Fruit fly (Drosophila melanogaster): ENCODE measurements around the gene Galphaf.

Galphaf gene

dm6 chr3L:16711430-16712228 lies 43.9 kb upstream of the Galphaf start, which contains the start of the genes CG43954, Lasp and Dab (continued):
- TF ChIP-seq row (GFP tag; IDR thresholded peaks at IDR 0.05) (peak; percentile 22; the same call in 1 of the 3 replicates), hkb (optimal IDR thresholded peaks at IDR 0.05) (no peak), hkb (GFP tag; IDR thresholded peaks at IDR 0.05) (peak; percentile 12; the same call in 1 of the 2 replicates), CG7963 (GFP tag; IDR thresholded peaks at IDR 0.05; ENCODE audit: partially characterized antibody) (0 out of 3 replicates have a peak, but pooled peaks have one; percentile 14), CG17385 (GFP tag; optimal IDR thresholded peaks at IDR 0.05) (peak; percentile 82), CG12071 (GFP tag; optimal IDR thresholded peaks at IDR 0.05) (peak; percentile 3), rib (GFP tag; IDR thresholded peaks at IDR 0.05) (peak; percentile 43; the same call in 1 of the 2 replicates), CG13123 (GFP tag; optimal IDR thresholded peaks at IDR 0.05) (peak; percentile 2), CG11398 (GFP tag; optimal IDR thresholded peaks at IDR 0.05) (no peak), amos (GFP tag; IDR thresholded peaks at IDR 0.05; ENCODE audit: partially characterized antibody) (peak; percentile 34; the same call in 1 of the 2 replicates), CG6854 (GFP tag; optimal IDR thresholded peaks at IDR 0.05) (peak; percentile 59), ERR (GFP tag; optimal IDR thresholded peaks at IDR 0.05) (no peak), Xrp1 (GFP tag; IDR thresholded peaks at IDR 0.05) (no peak), Bgb (GFP tag; IDR thresholded peaks at IDR 0.05; ENCODE audit: partially characterized antibody) (peak; percentile 68), CG34376 (GFP tag; optimal IDR thresholded peaks at IDR 0.05) (peak; percentile 71), CG14860 (GFP tag; IDR thresholded peaks at IDR 0.05; ENCODE audit: partially characterized antibody) (no peak; the same call in 2 of the 3 replicates), Doc3 (GFP tag; IDR thresholded peaks at IDR 0.05; ENCODE audit: partially characterized antibody) (peak; percentile 43; the same call in 1 of the 3 replicates), Lpt (GFP tag; optimal IDR thresholded peaks at IDR 0.05) (no peak), CG14710 (tag; optimal IDR thresholded peaks at IDR 0.05) (peak; percentile 66), jigr1 (GFP tag; IDR thresholded peaks at IDR 0.05) (no peak), dysf (GFP tag; IDR thresholded peaks at IDR 0.05) (peak; percentile 6; the same call in 1 of the 3 replicates), Nf-YB (GFP tag; optimal IDR thresholded peaks at IDR 0.05) (no peak), ap (GFP tag; IDR thresholded peaks at IDR 0.05) (0 out of 2 replicates have a peak, but pooled peaks have one; percentile 13), onecut (GFP tag; IDR thresholded peaks at IDR 0.05) (peak; percentile 37; the same call in 1 of the 2 replicates), luna (GFP tag; optimal IDR thresholded peaks at IDR 0.05) (no peak), CG2712 (tag; optimal IDR thresholded peaks at IDR 0.05) (peak; percentile 48), schlank (tag; optimal IDR thresholded peaks at IDR 0.05) (no peak), dpn (GFP tag; optimal IDR thresholded peaks at IDR 0.05) (peak; percentile 17 to 35), CrebB (tag; optimal IDR thresholded peaks at IDR 0.05) (peak; percentile 62), CG4617 (GFP tag; optimal IDR thresholded peaks at IDR 0.05; ENCODE audit: borderline replicate concordance) (peak; percentile 36), CG31388 (GFP tag; optimal IDR thresholded peaks at IDR 0.05) (no peak), CG6813 (GFP tag; optimal IDR thresholded peaks at IDR 0.05) (no peak), NC2α (GFP tag; optimal IDR thresholded peaks at IDR 0.05) (peak; percentile 14), Myb (GFP tag; optimal IDR thresholded peaks at IDR 0.05) (peak; percentile 95), bigmax (GFP tag; optimal IDR thresholded peaks at IDR 0.05) (no peak), ab (GFP tag; optimal IDR thresholded peaks at IDR 0.05) (no peak), seq (GFP tag; IDR thresholded peaks at IDR 0.05) (peak; percentile 32; the same call in 1 of the 2 replicates), fd64A (GFP tag; optimal IDR thresholded peaks at IDR 0.05) (no peak), Optix (GFP tag; IDR thresholded peaks at IDR 0.05) (no peak), CG6175 (GFP tag; IDR thresholded peaks at IDR 0.05) (no peak), bbx (GFP tag; IDR thresholded peaks at IDR 0.05; ENCODE audit: partially characterized antibody) (peak; percentile 56), Fer1 (GFP tag; optimal IDR thresholded peaks at IDR 0.05) (peak; percentile 59), CG9609 (GFP tag; optimal IDR thresholded peaks at IDR 0.05) (no peak), C15 (GFP tag; IDR thresholded peaks at IDR 0.05) (no peak), pita (GFP tag; optimal IDR thresholded peaks at IDR 0.05) (peak; percentile 10), Ravus (GFP tag; IDR thresholded peaks at IDR 0.05) (no peak), YL-1 (GFP tag; optimal IDR thresholded peaks at IDR 0.05) (peak; percentile 40), Atf3 (GFP tag; optimal IDR thresholded peaks at IDR 0.05) (no peak), CG6654 (GFP tag; optimal IDR thresholded peaks at IDR 0.05) (no peak)

All from whole organism, embryonic.